Worm (Caenorhabditis elegans): ENCODE data around the gene T24H10.1.

The T24H10.1 gene

ce11 chrII:9054604-9055003, 44.6 kb upstream of the T24H10.1 start, which contains the start of gene chmp-7 (continued):
- TF ChIP-seq nhr-179 (tag; optimal IDR thresholded peaks at IDR 0.05) (no peak), snpc-1.3 (tag; optimal IDR thresholded peaks at IDR 0.05; ENCODE audit: insufficient read depth) (peak; percentile 76), F33H1.4 (GFP tag; IDR thresholded peaks at IDR 0.05) (peak; percentile 65), die-1 (tag; optimal IDR thresholded peaks at IDR 0.05) (no peak), fkh-3 (tag; optimal IDR thresholded peaks at IDR 0.05) (no peak), ztf-26 (tag; optimal IDR thresholded peaks at IDR 0.05) (peak; percentile 50), tbx-9 (tag; optimal IDR thresholded peaks at IDR 0.05; ENCODE audit: borderline replicate concordance) (no peak), lir-1 (GFP tag; conservative IDR thresholded peaks at IDR 0.05) (0 out of 2 replicates have a peak, but pooled peaks have one; percentile 43), hlh-26 (GFP tag; conservative IDR thresholded peaks at IDR 0.05) (no peak), ztf-28 (GFP tag; IDR thresholded peaks at IDR 0.05) (peak; percentile 68; the same call in 1 of the 2 replicates), akir-1 (GFP tag; optimal IDR thresholded peaks at IDR 0.05) (no peak), tlf-1 (GFP tag; optimal IDR thresholded peaks at IDR 0.05) (peak; percentile 74), D2030.7 (GFP tag; IDR thresholded peaks at IDR 0.05) (peak; percentile 51; the same call in 1 of the 2 replicates), pha-4 (tag; optimal IDR thresholded peaks at IDR 0.05) (peak; percentile 75), mes-4 (tag; optimal IDR thresholded peaks at IDR 0.05) (no peak), attf-5 (GFP tag; optimal IDR thresholded peaks at IDR 0.05) (peak; percentile 96), snpc-3.4 (tag; optimal IDR thresholded peaks at IDR 0.05) (peak; percentile 54), let-607 (tag; optimal IDR thresholded peaks at IDR 0.05) (peak; percentile 3 to 18), B0336.3 (GFP tag; IDR thresholded peaks at IDR 0.05) (0 out of 2 replicates have a peak, but pooled peaks have one; percentile 43), attf-6 (GFP tag; IDR thresholded peaks at IDR 0.05) (no peak), lsy-27 (tag; optimal IDR thresholded peaks at IDR 0.05; ENCODE audit: borderline replicate concordance, insufficient read depth) (peak; percentile 86), B0019.2 (GFP tag; conservative IDR thresholded peaks at IDR 0.05) (peak; percentile 79), madf-8 (GFP tag; conservative IDR thresholded peaks at IDR 0.05) (peak; percentile 55), tbp1 (GFP tag; optimal IDR thresholded peaks at IDR 0.05) (peak; percentile 66), snpc-4 (GFP tag; optimal IDR thresholded peaks at IDR 0.05) (peak; percentile 58), snpc-4 (tag; optimal IDR thresholded peaks at IDR 0.05) (peak; percentile 27 to 80 (median 56)), ztf-25 (GFP tag; IDR thresholded peaks at IDR 0.05) (no peak), C17E4.6 (GFP tag; IDR thresholded peaks at IDR 0.05) (no peak), ets-4 (GFP tag; optimal IDR thresholded peaks at IDR 0.05) (no peak), attf-3 (GFP tag; conservative IDR thresholded peaks at IDR 0.05) (peak; percentile 73)

- peak; percentile 79 for TF ChIP-seq hsf-1 (GFP tag; IDR thresholded peaks at IDR 0.05)
- TF ChIP-seq hmg-1.2 (GFP tag; IDR thresholded peaks at IDR 0.05): peak; percentile 41; the same call in 1 of the 2 replicates
- TF ChIP-seq D2030.7 (GFP tag; IDR thresholded peaks at IDR 0.05): peak; percentile 60; the same call in 1 of the 2 replicates
- peak; percentile 80; the same call in 1 of the 2 replicates for TF ChIP-seq pbrm-1 (GFP tag; IDR thresholded peaks at IDR 0.05)
- TF ChIP-seq somi-1 (GFP tag; optimal IDR thresholded peaks at IDR 0.05): peak; percentile 32
- peak; percentile 17 for TF ChIP-seq unc-130 (GFP tag; optimal IDR thresholded peaks at IDR 0.05)
- no peak for TF ChIP-seq egrh-3 (GFP tag; IDR thresholded peaks at IDR 0.05)
- no peak for TF ChIP-seq ceh-79 (tag; optimal IDR thresholded peaks at IDR 0.05)
- 0 out of 2 replicates have a peak, but pooled peaks have one; percentile 18 for TF ChIP-seq ceh-58 (GFP tag; IDR thresholded peaks at IDR 0.05)
- TF ChIP-seq athp-1 (tag; optimal IDR thresholded peaks at IDR 0.05): peak; percentile 81
- TF ChIP-seq Y95B8A.8 (GFP tag; IDR thresholded peaks at IDR 0.05): peak; percentile 44; the same call in 1 of the 2 replicates
- TF ChIP-seq Y53G8AR.9 (GFP tag; conservative IDR thresholded peaks at IDR 0.05): peak; percentile 84
- TF ChIP-seq Y56A3A.18 (GFP tag; IDR thresholded peaks at IDR 0.05): peak; percentile 81; the same call in 1 of the 2 replicates
- TF ChIP-seq nfya-2 (GFP tag; IDR thresholded peaks at IDR 0.05): peak; percentile 9; the same call in 1 of the 2 replicates
- TF ChIP-seq K12H6.12 (tag; optimal IDR thresholded peaks at IDR 0.05): no peak
- TF ChIP-seq F55B11.4 (tag; optimal IDR thresholded peaks at IDR 0.05; ENCODE audit: borderline replicate concordance, insufficient read depth): no peak
- peak; percentile 34 for TF ChIP-seq attf-5 (GFP tag; optimal IDR thresholded peaks at IDR 0.05)
- TF ChIP-seq attf-3 (GFP tag; conservative IDR thresholded peaks at IDR 0.05): no peak
- peak; percentile 94 for TF ChIP-seq hrde-1 (tag; optimal IDR thresholded peaks at IDR 0.05; ENCODE audit: borderline replicate concordance)
- peak; percentile 43 for TF ChIP-seq mcd-1 (GFP tag; IDR thresholded peaks at IDR 0.05)
Measured at ce11 chrII:9056215-9056819, 42.9 kb upstream of the T24H10.1 start.

Measured in whole organism, young adult.